Fruit fly (Drosophila melanogaster): Measurements from ENCODE around the gene CG4461.

CG4461 gene

dm6 chr3L:9345157-9345556, 30.1 kb upstream of the CG4461 start:
- no peak for TF ChIP-seq Dif (GFP tag; optimal IDR thresholded peaks at IDR 0.05; ENCODE audit: partially characterized antibody)
- TF ChIP-seq ey (GFP tag; optimal IDR thresholded peaks at IDR 0.05): no peak
- no peak for TF ChIP-seq sage (GFP tag; optimal IDR thresholded peaks at IDR 0.05)
- no peak for TF ChIP-seq CG9705 (GFP tag; optimal IDR thresholded peaks at IDR 0.05)
- TF ChIP-seq dl (GFP tag; optimal IDR thresholded peaks at IDR 0.05; ENCODE audit: insufficient read depth in 1 of 2, partially characterized antibody in 2 of 2): no peak
- TF ChIP-seq GATAd (GFP tag; optimal IDR thresholded peaks at IDR 0.05): no peak
- no peak for TF ChIP-seq HLH106 (tag; optimal IDR thresholded peaks at IDR 0.05)
- no peak for TF ChIP-seq brk (GFP tag; optimal IDR thresholded peaks at IDR 0.05)
- no peak for TF ChIP-seq usp (GFP tag; optimal IDR thresholded peaks at IDR 0.05)
- TF ChIP-seq OdsH (GFP tag; optimal IDR thresholded peaks at IDR 0.05): no peak
- no peak for TF ChIP-seq Hnf4 (GFP tag; optimal IDR thresholded peaks at IDR 0.05)
- no peak for TF ChIP-seq Myc (optimal IDR thresholded peaks at IDR 0.05)
- no peak for TF ChIP-seq CG32264 (GFP tag; optimal IDR thresholded peaks at IDR 0.05)

- TF ChIP-seq tai (GFP tag; optimal IDR thresholded peaks at IDR 0.05): no peak
- peak; percentile 19 for TF ChIP-seq br (GFP tag; optimal IDR thresholded peaks at IDR 0.05)
- no peak for TF ChIP-seq jim (GFP tag; optimal IDR thresholded peaks at IDR 0.05)
- peak; percentile 57 for TF ChIP-seq brk (GFP tag; optimal IDR thresholded peaks at IDR 0.05)
- TF ChIP-seq h (GFP tag; optimal IDR thresholded peaks at IDR 0.05): peak; percentile 52
- TF ChIP-seq GATAd (GFP tag; optimal IDR thresholded peaks at IDR 0.05): no peak
- no peak for TF ChIP-seq pan (optimal IDR thresholded peaks at IDR 0.05)
- no peak for TF ChIP-seq Abd-B (GFP tag; optimal IDR thresholded peaks at IDR 0.05)
- peak; percentile 44 for TF ChIP-seq Jra (GFP tag; optimal IDR thresholded peaks at IDR 0.05)
- TF ChIP-seq dl (GFP tag; optimal IDR thresholded peaks at IDR 0.05; ENCODE audit: insufficient read depth in 1 of 2, partially characterized antibody in 2 of 2): no peak
- peak; percentile 13 for TF ChIP-seq sage (GFP tag; optimal IDR thresholded peaks at IDR 0.05)
- no peak for TF ChIP-seq ey (GFP tag; optimal IDR thresholded peaks at IDR 0.05)
- TF ChIP-seq usp (GFP tag; optimal IDR thresholded peaks at IDR 0.05): no peak
- no peak for TF ChIP-seq dsf (GFP tag; optimal IDR thresholded peaks at IDR 0.05; ENCODE audit: borderline replicate concordance)
- peak; percentile 36 for TF ChIP-seq Hr83 (GFP tag; optimal IDR thresholded peaks at IDR 0.05; ENCODE audit: poor library complexity, severe bottlenecking)
- TF ChIP-seq Dfd (GFP tag; optimal IDR thresholded peaks at IDR 0.05): no peak
- TF ChIP-seq foxo (GFP tag; optimal IDR thresholded peaks at IDR 0.05): peak in 1 of 2 experiments; percentile 7
- no peak for TF ChIP-seq Dif (GFP tag; optimal IDR thresholded peaks at IDR 0.05; ENCODE audit: partially characterized antibody)
- TF ChIP-seq fru (GFP tag; optimal IDR thresholded peaks at IDR 0.05): no peak
- TF ChIP-seq N (GFP tag; optimal IDR thresholded peaks at IDR 0.05): no peak
- peak; percentile 17 for TF ChIP-seq sv (GFP tag; optimal IDR thresholded peaks at IDR 0.05)
- TF ChIP-seq dmrt93B (GFP tag; optimal IDR thresholded peaks at IDR 0.05): no peak
- TF ChIP-seq Rel (GFP tag; optimal IDR thresholded peaks at IDR 0.05): no peak
- peak; percentile 100 for TF ChIP-seq Rel (tag; optimal IDR thresholded peaks at IDR 0.05)
- no peak for TF ChIP-seq Vsx2 (GFP tag; optimal IDR thresholded peaks at IDR 0.05; ENCODE audit: partially characterized antibody)
- TF ChIP-seq HLH106 (tag; optimal IDR thresholded peaks at IDR 0.05): no peak
- no peak for TF ChIP-seq Myc (optimal IDR thresholded peaks at IDR 0.05)
- peak; percentile 78 for TF ChIP-seq CrebA (GFP tag; optimal IDR thresholded peaks at IDR 0.05; ENCODE audit: borderline replicate concordance)
- no peak for TF ChIP-seq Mio (GFP tag; optimal IDR thresholded peaks at IDR 0.05)
- no peak for TF ChIP-seq Hr78 (GFP tag; optimal IDR thresholded peaks at IDR 0.05)
- no peak for TF ChIP-seq lola (GFP tag; optimal IDR thresholded peaks at IDR 0.05)
- TF ChIP-seq CG9705 (GFP tag; optimal IDR thresholded peaks at IDR 0.05): no peak
- no peak for TF ChIP-seq rgr (GFP tag; optimal IDR thresholded peaks at IDR 0.05)
- TF ChIP-seq Sp1 (GFP tag; optimal IDR thresholded peaks at IDR 0.05): peak; percentile 36
- no peak for TF ChIP-seq woc (GFP tag; optimal IDR thresholded peaks at IDR 0.05)
- TF ChIP-seq CG32264 (GFP tag; optimal IDR thresholded peaks at IDR 0.05): no peak
- TF ChIP-seq psq (GFP tag; optimal IDR thresholded peaks at IDR 0.05): no peak
- TF ChIP-seq Hnf4 (GFP tag; optimal IDR thresholded peaks at IDR 0.05): peak; percentile 19
- TF ChIP-seq OdsH (GFP tag; optimal IDR thresholded peaks at IDR 0.05): peak; percentile 41
These were observed 25.9 kb upstream of the CG4461 start, which contains the start of gene PGRP-LF for dm6 chr3L:9349314-9349733. PGRP-LF (plus strand) TSS chr3L:9349609.

Data from whole organism, wandering third instar larva.